Worm (Caenorhabditis elegans): ENCODE data around the gene W09H1.1.

W09H1.1 gene

DNA sequence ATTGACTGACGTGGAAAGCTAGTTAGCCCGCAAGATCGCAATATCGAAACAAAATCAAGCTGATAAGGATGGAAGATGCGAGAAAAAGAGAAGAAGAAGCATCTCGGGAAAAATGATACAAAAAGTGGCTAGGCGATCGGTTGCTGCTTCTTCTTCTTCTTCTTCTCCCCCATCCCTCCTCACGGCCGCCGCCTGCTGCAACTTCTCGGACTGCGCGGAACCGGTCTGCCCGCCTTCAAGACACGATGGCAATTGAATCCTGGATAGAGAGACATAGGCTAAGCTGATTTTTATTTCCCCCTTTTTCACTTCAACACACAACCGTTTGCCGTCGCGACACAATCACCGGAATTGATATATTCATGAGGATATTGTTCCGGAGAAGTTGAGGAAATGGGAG lies 6.9 kb downstream of the W09H1.1 start:
- TF ChIP-seq mes-4 (tag; optimal IDR thresholded peaks at IDR 0.05) (no peak), unc-130 (GFP tag; optimal IDR thresholded peaks at IDR 0.05) (no peak), zfh-2 (GFP tag; conservative IDR thresholded peaks at IDR 0.05) (peak; percentile 67; the same call in 1 of the 2 replicates), egrh-3 (GFP tag; IDR thresholded peaks at IDR 0.05) (peak; percentile 16; the same call in 1 of the 2 replicates), F37B4.10 (GFP tag; IDR thresholded peaks at IDR 0.05) (no peak)

DNA sequence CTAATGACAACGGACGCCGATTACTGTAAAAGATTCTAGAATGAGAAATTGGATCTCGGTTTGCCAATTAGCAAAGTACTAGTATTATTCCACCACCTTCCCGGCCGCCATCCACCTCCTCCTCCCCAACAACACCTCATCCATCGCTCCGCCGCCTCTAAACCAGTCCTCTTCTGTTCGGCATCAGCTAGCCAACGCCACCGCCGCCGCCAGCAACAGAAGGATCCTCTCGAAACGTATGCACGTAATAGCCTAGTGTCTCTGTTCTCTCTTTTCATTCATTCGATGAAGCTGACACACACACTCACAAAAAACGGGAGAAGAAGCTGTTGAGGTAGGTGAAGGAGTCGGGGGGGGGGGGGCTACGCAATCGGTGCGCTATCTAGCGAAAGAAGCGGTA lies 10.7 kb downstream of the W09H1.1 start:
- no peak for TF ChIP-seq F57C9.4 (tag; optimal IDR thresholded peaks at IDR 0.05)
- peak; percentile 67; the same call in 1 of the 2 replicates for TF ChIP-seq zfh-2 (GFP tag; conservative IDR thresholded peaks at IDR 0.05)
- TF ChIP-seq egrh-3 (GFP tag; IDR thresholded peaks at IDR 0.05), result peak; percentile 48; the same call in 1 of the 2 replicates

DNA sequence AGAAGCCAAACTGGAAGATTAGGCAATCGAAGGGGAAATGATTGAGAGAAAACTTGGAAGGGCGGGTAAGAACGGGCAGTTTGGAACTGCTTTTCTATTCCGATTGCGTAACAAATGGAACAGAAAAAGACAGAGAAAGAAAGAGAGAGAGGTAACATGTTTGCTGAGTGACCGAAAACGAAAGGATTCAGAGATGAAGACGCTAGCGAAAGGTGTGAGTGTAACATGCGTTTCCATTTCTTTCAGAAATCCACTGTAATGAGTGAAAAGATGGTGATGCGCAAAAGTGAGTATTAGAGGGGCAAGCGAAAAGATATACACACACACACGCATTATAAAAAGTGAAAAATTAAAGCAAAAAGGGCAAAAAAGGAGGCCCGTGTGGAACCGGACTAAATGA lies 13.9 kb downstream of the W09H1.1 start:
- TF ChIP-seq ztf-3 (GFP tag; optimal IDR thresholded peaks at IDR 0.05) (no peak), cebp-1 (GFP tag; IDR thresholded peaks at IDR 0.05) (no peak), cebp-1 (tag; optimal IDR thresholded peaks at IDR 0.05) (peak; percentile 38)

DNA sequence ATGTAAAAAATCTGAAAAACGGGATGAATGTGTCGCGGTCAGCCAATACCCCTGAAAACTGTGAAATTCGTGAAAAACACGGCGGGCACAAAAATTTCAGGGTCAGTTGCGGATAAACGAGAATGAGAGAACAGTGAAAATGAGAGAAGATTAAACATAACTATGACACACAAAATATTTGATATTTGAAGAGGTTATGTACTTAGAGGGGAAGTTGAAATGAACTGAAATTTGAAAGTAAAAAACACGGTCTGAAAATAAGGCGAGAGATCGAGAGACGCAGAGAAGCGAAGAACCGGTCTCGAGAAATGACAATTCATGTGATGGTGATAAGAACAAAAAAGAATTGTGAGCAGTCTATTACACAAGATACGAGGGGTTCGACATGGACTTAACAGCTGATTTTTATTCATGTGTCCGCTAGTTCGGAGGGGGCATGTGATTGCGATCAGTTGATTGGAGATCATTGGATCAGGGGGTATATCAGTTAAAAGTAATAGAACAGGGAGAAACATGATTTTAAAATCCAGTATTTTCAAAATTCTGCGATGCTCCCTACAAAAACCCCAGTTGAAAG lies 15.6 kb downstream of the W09H1.1 start, which contains the start of gene moe-3:
Gene moe-3, minus strand, starts transcription at position 51 of the 577 bp plus-strand sequence.
- TF ChIP-seq unc-62 (GFP tag; optimal IDR thresholded peaks at IDR 0.05), result no peak
- TF ChIP-seq ztf-28 (GFP tag; IDR thresholded peaks at IDR 0.05), result no peak
- no peak for TF ChIP-seq rec-8 (tag; optimal IDR thresholded peaks at IDR 0.05)
- TF ChIP-seq lag-1 (GFP tag; IDR thresholded peaks at IDR 0.05), result no peak
- 0 out of 2 replicates have a peak, but pooled peaks have one; percentile 27 for TF ChIP-seq dox-1 (GFP tag; IDR thresholded peaks at IDR 0.05)
- no peak for TF ChIP-seq chd-7 (tag; optimal IDR thresholded peaks at IDR 0.05)
- no peak for TF ChIP-seq madf-8 (GFP tag; conservative IDR thresholded peaks at IDR 0.05)
- no peak for TF ChIP-seq gei-17 (GFP tag; optimal IDR thresholded peaks at IDR 0.05)
- no peak for TF ChIP-seq unc-130 (GFP tag; optimal IDR thresholded peaks at IDR 0.05)
- TF ChIP-seq B0336.3 (GFP tag; IDR thresholded peaks at IDR 0.05), result 0 out of 2 replicates have a peak, but pooled peaks have one; percentile 19
- TF ChIP-seq madf-3 (GFP tag; IDR thresholded peaks at IDR 0.05), result no peak
- no peak for TF ChIP-seq lin-35 (GFP tag; optimal IDR thresholded peaks at IDR 0.05)
- no peak for TF ChIP-seq ztf-25 (GFP tag; IDR thresholded peaks at IDR 0.05)
- no peak for TF ChIP-seq egl-44 (GFP tag; IDR thresholded peaks at IDR 0.05)
- no peak for TF ChIP-seq Y53G8AR.9 (GFP tag; conservative IDR thresholded peaks at IDR 0.05)
- TF ChIP-seq ceh-58 (GFP tag; IDR thresholded peaks at IDR 0.05), result no peak
- TF ChIP-seq Y79H2A.3 (GFP tag; conservative IDR thresholded peaks at IDR 0.05), result no peak
- TF ChIP-seq egrh-3 (GFP tag; IDR thresholded peaks at IDR 0.05), result no peak
- TF ChIP-seq let-607 (tag; optimal IDR thresholded peaks at IDR 0.05), result no peak
- peak; percentile 23; the same call in 1 of the 2 replicates for TF ChIP-seq mcd-1 (GFP tag; IDR thresholded peaks at IDR 0.05)
- TF ChIP-seq T26A5.8 (tag; optimal IDR thresholded peaks at IDR 0.05), result no peak
- TF ChIP-seq pbrm-1 (GFP tag; IDR thresholded peaks at IDR 0.05), result no peak
- TF ChIP-seq snpc-4 (GFP tag; optimal IDR thresholded peaks at IDR 0.05), result no peak
- TF ChIP-seq snpc-4 (tag; optimal IDR thresholded peaks at IDR 0.05), result no peak
- peak; percentile 51 for TF ChIP-seq attf-5 (GFP tag; optimal IDR thresholded peaks at IDR 0.05)
- no peak for TF ChIP-seq F55B11.4 (tag; optimal IDR thresholded peaks at IDR 0.05; ENCODE audit: borderline replicate concordance, insufficient read depth)
- TF ChIP-seq mes-4 (tag; optimal IDR thresholded peaks at IDR 0.05), result no peak
- no peak for TF ChIP-seq cebp-1 (GFP tag; IDR thresholded peaks at IDR 0.05)
- peak; percentile 55 for TF ChIP-seq cebp-1 (tag; optimal IDR thresholded peaks at IDR 0.05)
- no peak for TF ChIP-seq dpff-1 (tag; optimal IDR thresholded peaks at IDR 0.05)
- TF ChIP-seq hlh-26 (GFP tag; conservative IDR thresholded peaks at IDR 0.05), result no peak
- TF ChIP-seq ceh-100 (GFP tag; IDR thresholded peaks at IDR 0.05), result no peak
- TF ChIP-seq madf-6 (GFP tag; IDR thresholded peaks at IDR 0.05), result no peak
- no peak for TF ChIP-seq bed-2 (GFP tag; IDR thresholded peaks at IDR 0.05)
- no peak for TF ChIP-seq hrde-1 (tag; optimal IDR thresholded peaks at IDR 0.05; ENCODE audit: borderline replicate concordance)
- peak; percentile 73 for TF ChIP-seq nhr-80 (tag; optimal IDR thresholded peaks at IDR 0.05)
- no peak for TF ChIP-seq lsy-27 (tag; optimal IDR thresholded peaks at IDR 0.05; ENCODE audit: borderline replicate concordance, insufficient read depth)

Measured in whole organism, young adult.